Worm (Caenorhabditis elegans) whole organism, early embryonic: ENCODE results near the gene slc-36.1.

ENCODE experiments used
- B0310.2 ChIP-seq: sonication (generic microtip); optimal IDR thresholded peaks from 2 replicates; lab custom pipeline; 2016; ENCODE audit warnings: mild to moderate bottlenecking, missing genetic modification characterization, missing compliant biosample characterization
- F13C5.2 ChIP-seq: sonication (generic microtip); optimal IDR thresholded peaks from 2 replicates; lab custom pipeline; 2017; ENCODE audit warnings: mild to moderate bottlenecking, missing genetic modification characterization, inconsistent platforms, missing compliant biosample characterization
- aly-1 ChIP-seq: sonication (generic microtip); optimal IDR thresholded peaks from 2 replicates; lab custom pipeline; 2016; ENCODE audit warnings: missing genetic modification characterization, missing compliant biosample characterization
- ama-1 ChIP-seq: fragments of 150-350 bp; optimal IDR thresholded peaks from 2 replicates; lab custom pipeline; 2014
- ceh-13 ChIP-seq: fragments of 200-800 bp; sonication (Bioruptor generic); optimal IDR thresholded peaks from 2 replicates; lab custom pipeline; 2018; ENCODE audit warnings: mild to moderate bottlenecking, missing genetic modification characterization, missing compliant biosample characterization
- ceh-36 ChIP-seq: sonication (generic microtip); optimal IDR thresholded peaks from 2 replicates; lab custom pipeline; 2016; ENCODE audit warnings: missing genetic modification characterization, inconsistent platforms, missing compliant biosample characterization
- ets-7 ChIP-seq: sonication (generic microtip); optimal IDR thresholded peaks from 2 replicates; lab custom pipeline; 2016; ENCODE audit warnings: missing genotype, missing genetic modification characterization, missing compliant biosample characterization
- flt-1 ChIP-seq: fragments of 200-800 bp; sonication (Bioruptor generic); IDR thresholded peaks from 2 replicates; pipeline ENCODE4 v1.3.6; 2022; ENCODE audit warnings: missing genetic modification characterization, missing compliant biosample characterization
- hmbx-1 ChIP-seq: sonication (generic microtip); optimal IDR thresholded peaks from 2 replicates; lab custom pipeline; 2016; ENCODE audit warnings: mild to moderate bottlenecking, missing genetic modification characterization, missing compliant biosample characterization
- hmg-4 ChIP-seq: fragments of 200-800 bp; sonication (Bioruptor generic); optimal IDR thresholded peaks from 2 replicates; lab custom pipeline; 2018; ENCODE audit warnings: mild to moderate bottlenecking, missing genetic modification characterization, missing compliant biosample characterization
- hnd-1 ChIP-seq: sonication (generic microtip); optimal IDR thresholded peaks from 2 replicates; lab custom pipeline; 2016; ENCODE audit warnings: missing genetic modification characterization, missing compliant biosample characterization
- pes-1 ChIP-seq: fragments of 200-800 bp; sonication (Bioruptor generic); IDR thresholded peaks from 2 replicates; pipeline ENCODE4 v1.3.6; 2022; ENCODE audit warnings: missing genetic modification reagents, missing genetic modification characterization, missing compliant biosample characterization
- scrt-1 ChIP-seq: fragments of 200-800 bp; sonication (Bioruptor generic); IDR thresholded peaks from 2 replicates; pipeline ENCODE4 v1.3.6; 2022; ENCODE audit warnings: missing genetic modification characterization, missing compliant biosample characterization
- sea-1 ChIP-seq: fragments of 200-800 bp; sonication (Bioruptor generic); conservative IDR thresholded peaks from 2 replicates; pipeline ENCODE4 v1.3.6; 2022; ENCODE audit warnings: missing genetic modification characterization, missing compliant biosample characterization
- tbx-11 ChIP-seq: fragments of 200-800 bp; sonication (Bioruptor generic); IDR thresholded peaks from 2 replicates; pipeline ENCODE4 v1.3.6; 2022; ENCODE audit warnings: missing genetic modification characterization, missing compliant biosample characterization
- tbx-37 ChIP-seq: fragments of 200-800 bp; sonication (Bioruptor generic); conservative IDR thresholded peaks from 2 replicates; pipeline ENCODE4 v1.3.6; 2022; ENCODE audit warnings: missing genetic modification reagents, missing genetic modification characterization, missing compliant biosample characterization
- tra-4 ChIP-seq: sonication (generic microtip); optimal IDR thresholded peaks from 2 replicates; lab custom pipeline; 2017; ENCODE audit warnings: missing genetic modification characterization, missing compliant biosample characterization

The slc-36.1 gene

ce11 chrIII:13344538-13345136 lies 37.3 kb downstream of the slc-36.1 start, which contains the start of gene acaa-2:
Gene acaa-2 (plus strand): TSS chrIII:13344937.
- TF ChIP-seq aly-1 (tag; lab: Kevin White, UChicago), result no peak
- no peak for TF ChIP-seq ama-1 (lab: Kevin White, UChicago)
- no peak for TF ChIP-seq flt-1 (GFP tag; lab: Robert Waterston, UW)
- TF ChIP-seq pes-1, result no peak
- TF ChIP-seq scrt-1 (GFP tag; lab: Robert Waterston, UW), result no peak
- no peak for TF ChIP-seq F13C5.2 (tag; lab: Kevin White, UChicago)
- TF ChIP-seq tra-4 (tag; lab: Kevin White, UChicago), result no peak
- TF ChIP-seq hnd-1 (tag; lab: Kevin White, UChicago), result no peak
- no peak for TF ChIP-seq ets-7
- no peak for TF ChIP-seq ceh-36 (tag; lab: Kevin White, UChicago)
- no peak for TF ChIP-seq sea-1 (GFP tag; lab: Robert Waterston, UW)
- TF ChIP-seq tbx-37 (GFP tag; lab: Robert Waterston, UW), result no peak
- TF ChIP-seq hmg-4 (GFP tag; lab: Kevin White, UChicago), result no peak
- no peak for TF ChIP-seq B0310.2 (tag; lab: Kevin White, UChicago)
- TF ChIP-seq hmbx-1 (tag; lab: Kevin White, UChicago), result no peak
- no peak for TF ChIP-seq ceh-13
- TF ChIP-seq tbx-11 (GFP tag; lab: Robert Waterston, UW), result no peak

ce11 chrIII:13346785-13347184 lies 39.5 kb downstream of the slc-36.1 start, which contains the start of gene mtm-6:
Gene mtm-6 (plus strand): TSS chrIII:13347085.
- TF ChIP-seq tbx-37 (GFP tag; lab: Robert Waterston, UW) (no peak), hmbx-1 (tag; lab: Kevin White, UChicago) (no peak), pes-1 (no peak), scrt-1 (GFP tag; lab: Robert Waterston, UW) (no peak), ama-1 (lab: Kevin White, UChicago) (no peak), hnd-1 (tag; lab: Kevin White, UChicago) (no peak), sea-1 (GFP tag; lab: Robert Waterston, UW) (no peak), F13C5.2 (tag; lab: Kevin White, UChicago) (no peak), flt-1 (GFP tag; lab: Robert Waterston, UW) (no peak), tbx-11 (GFP tag; lab: Robert Waterston, UW) (no peak), aly-1 (tag; lab: Kevin White, UChicago) (no peak), ceh-36 (tag; lab: Kevin White, UChicago) (no peak), tra-4 (tag; lab: Kevin White, UChicago) (no peak), B0310.2 (tag; lab: Kevin White, UChicago) (no peak), ceh-13 (no peak)

DNA sequence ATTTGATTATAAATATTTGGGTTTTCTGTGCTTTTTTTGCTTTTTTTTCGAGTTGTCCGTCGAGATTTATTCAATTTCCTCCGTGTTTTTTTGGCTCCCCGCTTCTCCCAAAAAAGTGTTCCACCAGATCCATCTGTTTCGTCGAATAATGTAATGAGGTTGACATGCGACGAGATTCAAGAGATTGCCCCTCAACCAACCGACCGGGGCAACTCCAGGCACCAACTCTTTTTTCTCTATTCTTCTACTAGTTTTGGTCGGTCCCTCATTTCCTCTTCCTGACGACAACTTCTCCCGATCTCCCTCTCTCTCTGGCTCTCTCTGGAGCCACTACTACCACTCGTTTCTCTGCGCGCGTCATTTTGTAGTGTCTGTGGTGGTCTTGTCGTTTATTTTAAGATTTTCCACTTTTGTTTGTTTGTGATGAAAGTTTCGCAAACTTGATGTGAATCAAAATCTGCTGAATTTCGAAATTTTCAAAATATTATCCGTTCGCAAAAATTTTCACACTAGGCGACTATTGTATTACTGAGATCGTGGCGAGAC lies 40.6 kb downstream of the slc-36.1 start:
- TF ChIP-seq hnd-1 (tag; lab: Kevin White, UChicago), result no peak
- no peak for TF ChIP-seq ama-1 (lab: Kevin White, UChicago)
- no peak for TF ChIP-seq aly-1 (tag; lab: Kevin White, UChicago)
- TF ChIP-seq tbx-37 (GFP tag; lab: Robert Waterston, UW), result no peak
- TF ChIP-seq scrt-1 (GFP tag; lab: Robert Waterston, UW), result no peak
- no peak for TF ChIP-seq B0310.2 (tag; lab: Kevin White, UChicago)
- no peak for TF ChIP-seq sea-1 (GFP tag; lab: Robert Waterston, UW)
- TF ChIP-seq ets-7, result no peak
- no peak for TF ChIP-seq tbx-11 (GFP tag; lab: Robert Waterston, UW)
- TF ChIP-seq hmg-4 (GFP tag; lab: Kevin White, UChicago), result no peak
- no peak for TF ChIP-seq tra-4 (tag; lab: Kevin White, UChicago)
- no peak for TF ChIP-seq pes-1
- no peak for TF ChIP-seq ceh-36 (tag; lab: Kevin White, UChicago)
- TF ChIP-seq flt-1 (GFP tag; lab: Robert Waterston, UW), result no peak
- no peak for TF ChIP-seq ceh-13
- no peak for TF ChIP-seq hmbx-1 (tag; lab: Kevin White, UChicago)
- no peak for TF ChIP-seq F13C5.2 (tag; lab: Kevin White, UChicago)

DNA sequence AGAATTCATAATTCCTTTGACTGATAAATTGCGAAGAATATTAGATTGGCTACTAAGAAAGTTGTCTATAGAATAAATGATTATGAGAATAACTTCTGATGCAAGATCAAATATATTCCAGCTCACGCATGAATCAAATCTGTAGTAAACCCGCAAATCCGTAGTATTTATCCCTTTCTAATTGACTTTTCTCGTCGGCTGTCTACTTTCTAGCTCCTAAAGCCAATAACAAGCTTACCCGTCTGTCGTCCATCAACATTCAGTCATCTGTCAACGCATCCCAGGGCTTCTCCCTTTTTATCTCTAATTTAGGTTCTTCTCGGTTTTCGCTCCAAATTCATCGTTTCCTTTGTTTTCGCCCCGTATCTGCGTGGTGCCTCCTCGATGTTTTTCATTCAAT lies 41.6 kb downstream of the slc-36.1 start:
- no peak for TF ChIP-seq F13C5.2 (tag; lab: Kevin White, UChicago)
- TF ChIP-seq hmg-4 (GFP tag; lab: Kevin White, UChicago), result no peak
- no peak for TF ChIP-seq aly-1 (tag; lab: Kevin White, UChicago)
- TF ChIP-seq pes-1, result no peak
- no peak for TF ChIP-seq scrt-1 (GFP tag; lab: Robert Waterston, UW)
- no peak for TF ChIP-seq B0310.2 (tag; lab: Kevin White, UChicago)
- no peak for TF ChIP-seq ama-1 (lab: Kevin White, UChicago)
- TF ChIP-seq flt-1 (GFP tag; lab: Robert Waterston, UW), result no peak
- no peak for TF ChIP-seq ceh-13
- no peak for TF ChIP-seq tra-4 (tag; lab: Kevin White, UChicago)
- no peak for TF ChIP-seq hnd-1 (tag; lab: Kevin White, UChicago)
- no peak for TF ChIP-seq ets-7
- TF ChIP-seq tbx-11 (GFP tag; lab: Robert Waterston, UW), result no peak
- TF ChIP-seq tbx-37 (GFP tag; lab: Robert Waterston, UW), result no peak
- no peak for TF ChIP-seq hmbx-1 (tag; lab: Kevin White, UChicago)
- no peak for TF ChIP-seq sea-1 (GFP tag; lab: Robert Waterston, UW)
- no peak for TF ChIP-seq ceh-36 (tag; lab: Kevin White, UChicago)

DNA sequence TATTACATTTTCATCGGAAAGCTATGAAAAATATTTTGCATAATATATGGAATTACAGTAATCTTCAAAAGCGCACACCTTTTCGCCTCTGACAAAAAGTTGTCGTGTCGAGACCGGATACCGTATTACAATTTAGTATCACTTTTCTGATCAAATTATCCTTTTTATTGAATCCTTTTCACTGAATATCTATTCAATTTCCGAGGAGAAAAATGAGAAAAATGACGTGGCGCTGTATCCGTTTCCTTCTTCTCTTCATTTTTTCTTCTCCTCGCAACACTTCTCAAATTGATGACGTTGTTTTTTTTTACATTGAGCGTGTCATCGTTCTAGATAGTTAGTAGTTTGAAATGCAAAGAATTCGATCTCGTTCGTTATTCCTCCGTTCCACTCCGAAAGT lies 43.7 kb downstream of the slc-36.1 start:
- TF ChIP-seq tbx-11 (GFP tag; lab: Robert Waterston, UW) (no peak), flt-1 (GFP tag; lab: Robert Waterston, UW) (no peak), tra-4 (tag; lab: Kevin White, UChicago) (no peak), ets-7 (no peak), hmg-4 (GFP tag; lab: Kevin White, UChicago) (no peak), hmbx-1 (tag; lab: Kevin White, UChicago) (no peak), F13C5.2 (tag; lab: Kevin White, UChicago) (no peak), sea-1 (GFP tag; lab: Robert Waterston, UW) (no peak), B0310.2 (tag; lab: Kevin White, UChicago) (no peak)

DNA sequence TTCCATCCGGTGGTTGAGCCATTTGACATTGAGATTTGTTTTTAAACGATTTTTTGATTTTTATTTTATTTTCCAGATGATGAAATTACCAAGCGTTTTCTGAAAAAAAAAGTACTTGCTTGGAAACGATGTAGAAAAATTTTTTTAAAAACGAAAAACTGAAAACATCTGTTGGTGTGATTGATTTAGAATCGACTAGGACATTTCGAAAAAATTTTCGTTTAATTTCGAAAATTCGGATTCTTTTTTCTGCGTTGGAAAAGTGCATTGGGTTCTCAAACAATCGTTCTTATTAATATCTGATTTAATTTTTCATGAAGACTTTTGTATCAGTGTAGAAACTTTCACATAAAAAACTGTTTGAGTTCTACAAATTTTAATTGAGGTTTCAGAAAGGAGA lies 52.0 kb downstream of the slc-36.1 start, which contains the start of gene F53A2.9:
Gene F53A2.9 (minus strand): TSS at position 101 of the 400 bp plus-strand sequence.
- TF ChIP-seq tbx-37 (GFP tag; lab: Robert Waterston, UW) (no peak), hmg-4 (GFP tag; lab: Kevin White, UChicago) (no peak), sea-1 (GFP tag; lab: Robert Waterston, UW) (no peak), flt-1 (GFP tag; lab: Robert Waterston, UW) (no peak), F13C5.2 (tag; lab: Kevin White, UChicago) (no peak), hnd-1 (tag; lab: Kevin White, UChicago) (no peak), ceh-36 (tag; lab: Kevin White, UChicago) (no peak), tra-4 (tag; lab: Kevin White, UChicago) (no peak), aly-1 (tag; lab: Kevin White, UChicago) (no peak), pes-1 (no peak), ets-7 (no peak), ceh-13 (no peak), hmbx-1 (tag; lab: Kevin White, UChicago) (no peak), B0310.2 (tag; lab: Kevin White, UChicago) (no peak), tbx-11 (GFP tag; lab: Robert Waterston, UW) (no peak), ama-1 (lab: Kevin White, UChicago) (no peak), scrt-1 (GFP tag; lab: Robert Waterston, UW) (no peak)
